ENCODE assay signal across 2 fruit fly cellular contexts in genomic region chrX:7094861-7095260, dm6.
A peak's percentile ranks its signal among the peaks of the same experiment; 100 is the strongest.
TF ChIP-seq lines count a peak whose summit lies in the region.

No protein-coding gene starts in this region.

- no peak for TF ChIP-seq CTCF in whole organism, embryonic (GFP tag; optimal IDR thresholded peaks at IDR 0.05; lab: Kevin White, UChicago)

TF ChIP-seq in whole organism, embryonic, 481 proteins besides CTCF, POLR2A, EP300 and RAD21 (continues in another document):
- TF ChIP-seq ewg (GFP tag; optimal IDR thresholded peaks at IDR 0.05; lab: Kevin White, UChicago) (peak; percentile 31), CG17385 (GFP tag; optimal IDR thresholded peaks at IDR 0.05; lab: Kevin White, UChicago) (peak; percentile 49), zfh1 (GFP tag; IDR thresholded peaks at IDR 0.05; lab: Robert Waterston, UW) (peak; percentile 50; the same call in 1 of the 3 replicates), CG10147 (GFP tag; optimal IDR thresholded peaks at IDR 0.05; lab: Kevin White, UChicago) (no peak), CG10979 (tag; optimal IDR thresholded peaks at IDR 0.05; lab: Kevin White, UChicago) (peak; percentile 59), CG1602 (GFP tag; optimal IDR thresholded peaks at IDR 0.05; lab: Kevin White, UChicago) (peak; percentile 36), CG4424 (GFP tag; optimal IDR thresholded peaks at IDR 0.05; lab: Kevin White, UChicago) (peak; percentile 36), zen (tag; optimal IDR thresholded peaks at IDR 0.05; lab: Kevin White, UChicago) (peak; percentile 11), prd (optimal IDR thresholded peaks at IDR 0.05; lab: Kevin White, UChicago) (no peak), prd (GFP tag; IDR thresholded peaks at IDR 0.05; lab: Robert Waterston, UW) (peak; percentile 34; the same call in 1 of the 3 replicates), Hr3 (GFP tag; optimal IDR thresholded peaks at IDR 0.05; lab: Kevin White, UChicago) (peak; percentile 30), dmrt99B (tag; optimal IDR thresholded peaks at IDR 0.05; lab: Kevin White, UChicago) (peak; percentile 67), CG7786 (GFP tag; optimal IDR thresholded peaks at IDR 0.05; lab: Kevin White, UChicago) (no peak), CG10654 (GFP tag; optimal IDR thresholded peaks at IDR 0.05; lab: Kevin White, UChicago) (no peak), Dip2 (GFP tag; IDR thresholded peaks at IDR 0.05; lab: Robert Waterston, UW) (no peak), CG8944 (GFP tag; optimal IDR thresholded peaks at IDR 0.05; lab: Kevin White, UChicago) (no peak), CG6765 (GFP tag; optimal IDR thresholded peaks at IDR 0.05; lab: Kevin White, UChicago) (no peak), CG15269 (tag; optimal IDR thresholded peaks at IDR 0.05; lab: Kevin White, UChicago) (peak; percentile 50), CG12071 (GFP tag; optimal IDR thresholded peaks at IDR 0.05; lab: Kevin White, UChicago) (no peak), CG17361 (GFP tag; IDR thresholded peaks at IDR 0.05; lab: Robert Waterston, UW) (peak; percentile 21; the same call in 1 of the 3 replicates), salm (tag; optimal IDR thresholded peaks at IDR 0.05; lab: Kevin White, UChicago) (peak; percentile 3), dpn (GFP tag; optimal IDR thresholded peaks at IDR 0.05; lab: Kevin White, UChicago) (peak in 1 of 2 experiments; percentile 55), slbo (GFP tag; IDR thresholded peaks at IDR 0.05; lab: Robert Waterston, UW) (peak; percentile 34; the same call in 1 of the 2 replicates), CG30403 (GFP tag; optimal IDR thresholded peaks at IDR 0.05; lab: Kevin White, UChicago) (peak; percentile 26), E2f1 (GFP tag; IDR thresholded peaks at IDR 0.05; lab: Robert Waterston, UW) (0 out of 2 replicates have a peak, but pooled peaks have one; percentile 10), az2 (GFP tag; optimal IDR thresholded peaks at IDR 0.05; lab: Kevin White, UChicago) (peak; percentile 32), gt (GFP tag; IDR thresholded peaks at IDR 0.05; lab: Robert Waterston, UW) (no peak), CG11504 (tag; optimal IDR thresholded peaks at IDR 0.05; lab: Kevin White, UChicago) (peak; percentile 74), CG12391 (tag; optimal IDR thresholded peaks at IDR 0.05; lab: Kevin White, UChicago) (peak; percentile 55), CG12104 (GFP tag; optimal IDR thresholded peaks at IDR 0.05; lab: Kevin White, UChicago) (peak; percentile 11), D19A (tag; optimal IDR thresholded peaks at IDR 0.05; lab: Kevin White, UChicago) (peak; percentile 61), Xrp1 (GFP tag; IDR thresholded peaks at IDR 0.05; lab: Robert Waterston, UW) (0 out of 2 replicates have a peak, but pooled peaks have one; percentile 56), nmo (GFP tag; optimal IDR thresholded peaks at IDR 0.05; lab: Kevin White, UChicago) (peak; percentile 66), phol (tag; optimal IDR thresholded peaks at IDR 0.05; lab: Kevin White, UChicago) (peak; percentile 74), mam (GFP tag; optimal IDR thresholded peaks at IDR 0.05; lab: Kevin White, UChicago) (no peak), cas (GFP tag; IDR thresholded peaks at IDR 0.05; lab: Robert Waterston, UW) (no peak), HHEX (GFP tag; optimal IDR thresholded peaks at IDR 0.05; lab: Kevin White, UChicago) (peak; percentile 1), Blimp-1 (GFP tag; optimal IDR thresholded peaks at IDR 0.05; lab: Kevin White, UChicago) (peak; percentile 69), CG16813 (GFP tag; IDR thresholded peaks at IDR 0.05; lab: Robert Waterston, UW; ENCODE audit: partially characterized antibody) (no peak), Six4 (GFP tag; optimal IDR thresholded peaks at IDR 0.05; lab: Kevin White, UChicago) (peak; percentile 4), tx (GFP tag; optimal IDR thresholded peaks at IDR 0.05; lab: Kevin White, UChicago) (no peak), fd96Cb (tag; optimal IDR thresholded peaks at IDR 0.05; lab: Kevin White, UChicago) (peak; percentile 59), CG1529 (GFP tag; optimal IDR thresholded peaks at IDR 0.05; lab: Kevin White, UChicago) (peak; percentile 15), bsh (GFP tag; optimal IDR thresholded peaks at IDR 0.05; lab: Kevin White, UChicago) (peak in 1 of 2 experiments; percentile 71), CG32532 (GFP tag; IDR thresholded peaks at IDR 0.05; lab: Robert Waterston, UW) (no peak)

TF ChIP-seq in whole organism, prepupa, 60 proteins besides CTCF, POLR2A, EP300 and RAD21:
- TF ChIP-seq CG8119 (GFP tag; IDR thresholded peaks at IDR 0.05; lab: Robert Waterston, UW) (peak; percentile 51; the same call in 1 of the 3 replicates), CG32006 (GFP tag; optimal IDR thresholded peaks at IDR 0.05; lab: Kevin White, UChicago) (peak; percentile 72), eg (GFP tag; IDR thresholded peaks at IDR 0.05; lab: Robert Waterston, UW) (peak; percentile 43; the same call in 1 of the 3 replicates), Hr4 (GFP tag; optimal IDR thresholded peaks at IDR 0.05; lab: Kevin White, UChicago) (peak; percentile 63), Ets96B (tag; optimal IDR thresholded peaks at IDR 0.05; lab: Kevin White, UChicago) (no peak), net (GFP tag; optimal IDR thresholded peaks at IDR 0.05; lab: Kevin White, UChicago) (no peak), CG4318 (GFP tag; optimal IDR thresholded peaks at IDR 0.05; lab: Kevin White, UChicago) (peak; percentile 33), Eip75B (GFP tag; optimal IDR thresholded peaks at IDR 0.05; lab: Kevin White, UChicago) (no peak), Eip78C (GFP tag; lab: Kevin White, UChicago) (peak; percentile 70), CG6276 (GFP tag; optimal IDR thresholded peaks at IDR 0.05; lab: Kevin White, UChicago) (no peak), topi (GFP tag; optimal IDR thresholded peaks at IDR 0.05; lab: Kevin White, UChicago) (no peak)

Comparison
In these comparisons a context has a peak if more than half of its experiments do, and no peak if none do; other contexts are left out.
1. Of the 7 proteins assayed by ChIP-seq in both whole organism, embryonic and whole organism, prepupa: peak only in whole organism, embryonic: Blimp-1 and Sox102F; only in whole organism, prepupa: none; in both: none; in neither: 5.